Worm (Caenorhabditis elegans): ENCODE measurements around the gene cdc-25.2.

DNA sequence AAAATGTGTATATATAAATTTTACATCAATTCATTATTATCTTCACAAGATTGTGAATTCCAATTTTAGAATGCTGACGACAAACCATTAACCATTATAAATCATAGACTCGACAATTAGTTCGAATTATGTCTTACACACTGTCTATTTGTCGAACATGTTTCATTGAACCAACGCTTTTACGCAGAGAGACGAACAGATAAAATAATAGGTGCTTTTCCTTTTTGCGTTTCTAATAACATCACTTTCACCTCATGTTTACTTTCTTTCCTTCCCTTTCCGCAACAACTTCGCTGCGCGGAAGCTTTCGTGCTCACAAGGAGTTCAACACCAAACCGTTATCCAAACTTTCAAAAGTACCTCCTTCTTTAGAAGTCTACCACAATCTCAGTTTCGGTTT is 19.0 kb upstream of the cdc-25.2 start, which contains the start of gene F52F10.2:
- no peak for TF ChIP-seq ceh-79 (tag; optimal IDR thresholded peaks at IDR 0.05)
- TF ChIP-seq bed-1 (GFP tag; IDR thresholded peaks at IDR 0.05): no peak
- no peak for TF ChIP-seq F52B5.7 (tag; optimal IDR thresholded peaks at IDR 0.05)
- TF ChIP-seq ceh-58 (GFP tag; IDR thresholded peaks at IDR 0.05): no peak
- no peak for TF ChIP-seq ztf-6 (GFP tag; IDR thresholded peaks at IDR 0.05)
- TF ChIP-seq let-607 (tag; optimal IDR thresholded peaks at IDR 0.05): no peak
- no peak for TF ChIP-seq snpc-4 (GFP tag; optimal IDR thresholded peaks at IDR 0.05)
- no peak for TF ChIP-seq snpc-4 (tag; optimal IDR thresholded peaks at IDR 0.05)
- no peak for TF ChIP-seq die-1 (tag; optimal IDR thresholded peaks at IDR 0.05)
- no peak for TF ChIP-seq ztf-22 (GFP tag; optimal IDR thresholded peaks at IDR 0.05)
